Fruit fly (Drosophila melanogaster) whole organism, wandering third instar larva: ENCODE measurements around the gene CG14515.

Experiments
- Abd-B ChIP-seq: fragments of >200 bp; optimal IDR thresholded peaks from 2 replicates; lab custom pipeline; 2017; ENCODE audit warnings: missing biosample characterization, missing genetic modification characterization
- CG32264 ChIP-seq: fragments of 200-800 bp; sonication (Bioruptor generic); optimal IDR thresholded peaks from 2 replicates; lab custom pipeline; 2016; ENCODE audit warnings: missing biosample characterization, missing genetic modification characterization
- CG9705 ChIP-seq: fragments of 200-800 bp; sonication (Bioruptor generic); optimal IDR thresholded peaks from 2 replicates; lab custom pipeline; 2018; ENCODE audit warnings: missing biosample characterization, mild to moderate bottlenecking, missing genetic modification characterization
- CrebA ChIP-seq: fragments of 200-800 bp; sonication (Bioruptor generic); optimal IDR thresholded peaks from 2 replicates; lab custom pipeline; 2016; ENCODE audit warnings: missing biosample characterization, mild to moderate bottlenecking, missing genetic modification characterization, borderline replicate concordance
- Dfd ChIP-seq: fragments of >200 bp; optimal IDR thresholded peaks from 2 replicates; lab custom pipeline; 2017; ENCODE audit warnings: missing biosample characterization, missing genetic modification characterization
- Dif ChIP-seq: fragments of 200-275, 200-300 bp; sonication (Bioruptor generic); optimal IDR thresholded peaks from 2 replicates; lab custom pipeline; 2018; ENCODE audit warnings: missing biosample characterization, missing genetic modification characterization; ENCODE audit not compliant: partially characterized antibody
- GATAd ChIP-seq: sonication (Bioruptor generic); optimal IDR thresholded peaks from 2 replicates; lab custom pipeline; 2016; ENCODE audit warnings: missing biosample characterization, missing genetic modification characterization
- HLH106 ChIP-seq: fragments of 200-800 bp; optimal IDR thresholded peaks from 3 replicates; lab custom pipeline; 2019; ENCODE audit warnings: missing biosample characterization, mild to moderate bottlenecking, missing genetic modification characterization, moderate library complexity
- Hnf4 ChIP-seq: fragments of 200-800 bp; sonication (Bioruptor generic); optimal IDR thresholded peaks from 2 replicates; lab custom pipeline; 2016; ENCODE audit warnings: missing biosample characterization, mild to moderate bottlenecking, missing genetic modification characterization
- Hr78 ChIP-seq: fragments of >200 bp; optimal IDR thresholded peaks from 2 replicates; lab custom pipeline; 2017; ENCODE audit warnings: missing biosample characterization, missing genetic modification characterization
- Hr83 ChIP-seq: fragments of 200-300 bp; sonication (Bioruptor generic); optimal IDR thresholded peaks from 2 replicates; lab custom pipeline; 2016; ENCODE audit warnings: missing biosample characterization, mild to moderate bottlenecking, missing genetic modification characterization, moderate library complexity; ENCODE audit not compliant: poor library complexity, severe bottlenecking
- Jra ChIP-seq: sonication (Bioruptor generic); optimal IDR thresholded peaks from 2 replicates; lab custom pipeline; 2016; ENCODE audit warnings: missing biosample characterization, missing genetic modification characterization
- Mio ChIP-seq: sonication (Bioruptor generic); optimal IDR thresholded peaks from 2 replicates; lab custom pipeline; 2016; ENCODE audit warnings: missing biosample characterization, missing genetic modification characterization
- Myc ChIP-seq: fragments of >200 bp; optimal IDR thresholded peaks from 2 replicates; lab custom pipeline; 2017
- N ChIP-seq: fragments of >200 bp; optimal IDR thresholded peaks from 2 replicates; lab custom pipeline; 2018; ENCODE audit warnings: missing biosample characterization, missing external identifiers, missing genetic modification characterization
- OdsH ChIP-seq: fragments of 200-800 bp; sonication (Bioruptor generic); optimal IDR thresholded peaks from 2 replicates; lab custom pipeline; 2016; ENCODE audit warnings: missing biosample characterization, mild to moderate bottlenecking, missing genetic modification characterization
- Rel ChIP-seq, 2 experiments: fragments of 200-800 bp; sonication (Bioruptor generic) in 1 of 2; optimal IDR thresholded peaks; 2 replicates in 1 of 2; 3 replicates in 1 of 2; lab custom pipeline; 2016 to 2019; ENCODE audit warnings: mild to moderate bottlenecking in 2 of 2, missing biosample characterization in 2 of 2, missing genetic modification characterization in 2 of 2, moderate library complexity in 1 of 2
- Sp1 ChIP-seq: fragments of 200-800 bp; sonication (Bioruptor generic); optimal IDR thresholded peaks from 3 replicates; lab custom pipeline; 2019; ENCODE audit warnings: missing biosample characterization, mild to moderate bottlenecking, missing genetic modification characterization, moderate library complexity
- Vsx2 ChIP-seq: fragments of 200-300, 225-300 bp; sonication (Bioruptor generic); optimal IDR thresholded peaks from 2 replicates; lab custom pipeline; 2018; ENCODE audit warnings: missing biosample characterization, missing genetic modification characterization; ENCODE audit not compliant: partially characterized antibody
- br ChIP-seq: fragments of 200-800 bp; sonication (Bioruptor generic); optimal IDR thresholded peaks from 2 replicates; lab custom pipeline; 2016; ENCODE audit warnings: missing biosample characterization, missing genetic modification characterization
- brk ChIP-seq: fragments of 200-800 bp; sonication (Bioruptor generic); optimal IDR thresholded peaks from 2 replicates; lab custom pipeline; 2016; ENCODE audit warnings: missing biosample characterization, mild to moderate bottlenecking, missing genetic modification characterization
- dl ChIP-seq, 2 experiments: fragments of 175-275, 200-275 bp in 1 of 2; fragments of 200-275 bp in 1 of 2; sonication (Bioruptor generic); optimal IDR thresholded peaks; lab custom pipeline; 2018; ENCODE audit warnings: mild to moderate bottlenecking in 2 of 2, missing biosample characterization in 2 of 2, missing genetic modification characterization in 2 of 2, moderate library complexity in 2 of 2; ENCODE audit not compliant: partially characterized antibody in 2 of 2, insufficient read depth in 1 of 2
- dmrt93B ChIP-seq: fragments of 200-800 bp; sonication (Bioruptor generic); optimal IDR thresholded peaks from 2 replicates; lab custom pipeline; 2018; ENCODE audit warnings: missing biosample characterization, mild to moderate bottlenecking, missing genetic modification characterization
- dsf ChIP-seq: sonication (Bioruptor generic); optimal IDR thresholded peaks from 2 replicates; lab custom pipeline; 2016; ENCODE audit warnings: missing biosample characterization, missing genetic modification characterization, borderline replicate concordance
- ey ChIP-seq: fragments of 200-800 bp; sonication (Bioruptor generic); optimal IDR thresholded peaks from 2 replicates; lab custom pipeline; 2016; ENCODE audit warnings: missing biosample characterization, missing genetic modification characterization
- foxo ChIP-seq, 2 experiments: fragments of 200-800 bp; sonication (Bioruptor generic); optimal IDR thresholded peaks; 2 replicates in 1 of 2; 3 replicates in 1 of 2; lab custom pipeline; 2016 to 2017; ENCODE audit warnings: missing biosample characterization in 2 of 2, missing genetic modification characterization in 2 of 2
- fru ChIP-seq: fragments of 200-800 bp; sonication (Bioruptor generic); optimal IDR thresholded peaks from 3 replicates; lab custom pipeline; 2016; ENCODE audit warnings: missing biosample characterization, mild to moderate bottlenecking, missing genetic modification characterization
- h ChIP-seq: fragments of 200-800 bp; sonication (Bioruptor generic); optimal IDR thresholded peaks from 3 replicates; lab custom pipeline; 2016; ENCODE audit warnings: missing biosample characterization, mild to moderate bottlenecking, missing genetic modification characterization
- jim ChIP-seq: fragments of 175-275, 200-325 bp; sonication (Bioruptor generic); optimal IDR thresholded peaks from 2 replicates; lab custom pipeline; 2016; ENCODE audit warnings: missing biosample characterization, mild to moderate bottlenecking, missing genetic modification characterization
- lola ChIP-seq: fragments of >200 bp; optimal IDR thresholded peaks from 2 replicates; lab custom pipeline; 2017; ENCODE audit warnings: missing biosample characterization, missing genetic modification characterization
- pan ChIP-seq: fragments of >200 bp; optimal IDR thresholded peaks from 2 replicates; lab custom pipeline; 2017
- psq ChIP-seq: fragments of 200-800 bp; sonication (Bioruptor generic); optimal IDR thresholded peaks from 3 replicates; lab custom pipeline; 2017; ENCODE audit warnings: missing biosample characterization, mild to moderate bottlenecking, missing genetic modification characterization, moderate library complexity
- rgr ChIP-seq: fragments of 200-800 bp; sonication (Bioruptor generic); optimal IDR thresholded peaks from 3 replicates; lab custom pipeline; 2016; ENCODE audit warnings: missing biosample characterization, mild to moderate bottlenecking, missing genetic modification characterization
- sage ChIP-seq: fragments of 200-800 bp; sonication (Bioruptor generic); optimal IDR thresholded peaks from 2 replicates; lab custom pipeline; 2016; ENCODE audit warnings: missing biosample characterization, mild to moderate bottlenecking, missing genetic modification characterization
- sv ChIP-seq: fragments of 200-800 bp; sonication (Bioruptor generic); optimal IDR thresholded peaks from 3 replicates; lab custom pipeline; 2016; ENCODE audit warnings: missing biosample characterization, missing genetic modification characterization
- tai ChIP-seq: sonication (Bioruptor generic); optimal IDR thresholded peaks from 2 replicates; lab custom pipeline; 2016; ENCODE audit warnings: missing biosample characterization, missing genetic modification characterization
- usp ChIP-seq: fragments of >200 bp; optimal IDR thresholded peaks from 2 replicates; lab custom pipeline; 2017; ENCODE audit warnings: missing biosample characterization, missing genetic modification characterization
- woc ChIP-seq: sonication (Bioruptor generic); optimal IDR thresholded peaks from 2 replicates; lab custom pipeline; 2016; ENCODE audit warnings: missing biosample characterization, mild to moderate bottlenecking, missing genetic modification characterization

CG14515 gene

DNA sequence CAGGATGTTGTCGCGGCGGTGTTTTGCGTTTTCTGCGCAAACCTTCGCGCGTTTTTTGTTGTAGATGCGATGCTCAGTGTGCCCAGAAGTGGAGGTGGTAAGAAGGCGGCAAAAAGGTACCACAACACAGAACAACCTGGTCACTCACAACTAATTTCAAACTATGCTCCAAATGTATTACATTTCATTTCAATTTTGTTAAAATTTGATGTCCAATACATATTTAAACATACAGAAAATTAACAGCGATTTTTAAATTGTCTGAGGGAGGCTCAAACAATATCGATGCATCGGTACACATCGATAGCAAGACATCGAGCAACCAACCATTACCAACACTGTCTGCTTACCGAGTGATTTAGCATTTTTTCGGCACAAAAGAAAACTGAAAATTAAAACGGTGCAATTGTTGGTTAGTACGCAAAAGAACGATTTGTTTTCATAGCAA is 44.1 kb upstream of the CG14515 start, which contains the start of the genes Slbp and Rpn2:
TSS of gene Slbp (minus strand) at position 70 of the 448 bp plus-strand sequence.
TSS of gene Rpn2 (plus strand) at position 328 of the 448 bp plus-strand sequence.
- TF ChIP-seq GATAd = no peak
- no peak for TF ChIP-seq jim (GFP tag; lab: Kevin White, UChicago)
- TF ChIP-seq brk (GFP tag; lab: Kevin White, UChicago) = no peak
- TF ChIP-seq Rel (GFP tag; optimal IDR thresholded peaks at IDR 0.05; lab: Kevin White, UChicago) = no peak
- peak; percentile 62 for TF ChIP-seq Rel (tag; optimal IDR thresholded peaks at IDR 0.05; lab: Kevin White, UChicago)
- peak; percentile 61 for TF ChIP-seq psq (GFP tag; lab: Kevin White, UChicago)
- no peak for TF ChIP-seq lola (GFP tag; lab: Kevin White, UChicago)
- no peak for TF ChIP-seq Hnf4 (GFP tag; lab: Kevin White, UChicago)
- TF ChIP-seq Jra (GFP tag; lab: Kevin White, UChicago) = no peak
- no peak for TF ChIP-seq Vsx2 (GFP tag; lab: Kevin White, UChicago)
- no peak for TF ChIP-seq CrebA (GFP tag; lab: Kevin White, UChicago)
- no peak for TF ChIP-seq woc (GFP tag; lab: Kevin White, UChicago)
- TF ChIP-seq dl (GFP tag; optimal IDR thresholded peaks at IDR 0.05; lab: Kevin White, UChicago; ENCODE audit: insufficient read depth in 1 of 2, partially characterized antibody in 2 of 2) = no peak
- TF ChIP-seq sv = peak; percentile 5
- TF ChIP-seq N (GFP tag; lab: Kevin White, UChicago) = no peak
- peak; percentile 69 for TF ChIP-seq h (GFP tag; lab: Kevin White, UChicago)
- TF ChIP-seq pan (lab: Kevin White, UChicago) = no peak
- peak; percentile 56 for TF ChIP-seq Sp1
- peak; percentile 45 for TF ChIP-seq Myc (lab: Kevin White, UChicago)
- peak; percentile 46 for TF ChIP-seq CG9705 (GFP tag; lab: Kevin White, UChicago)
- TF ChIP-seq Dif (GFP tag; lab: Kevin White, UChicago) = no peak
- peak; percentile 38 for TF ChIP-seq br (GFP tag; lab: Kevin White, UChicago)
- TF ChIP-seq CG32264 (GFP tag; lab: Kevin White, UChicago) = no peak
- no peak for TF ChIP-seq Dfd
- TF ChIP-seq ey = peak; percentile 34
- peak; percentile 14 for TF ChIP-seq Mio (GFP tag; lab: Kevin White, UChicago)
- no peak for TF ChIP-seq Hr83 (GFP tag; lab: Kevin White, UChicago)
- no peak for TF ChIP-seq sage (GFP tag; lab: Kevin White, UChicago)
- TF ChIP-seq foxo (GFP tag; optimal IDR thresholded peaks at IDR 0.05; lab: Kevin White, UChicago) = peak in 1 of 2 experiments; percentile 67
- peak; percentile 59 for TF ChIP-seq OdsH (GFP tag; lab: Kevin White, UChicago)
- no peak for TF ChIP-seq dsf (GFP tag; lab: Kevin White, UChicago)
- TF ChIP-seq usp (GFP tag; lab: Kevin White, UChicago) = no peak
- no peak for TF ChIP-seq dmrt93B (GFP tag; lab: Kevin White, UChicago)
- no peak for TF ChIP-seq tai (GFP tag; lab: Kevin White, UChicago)
- TF ChIP-seq Abd-B (GFP tag; lab: Kevin White, UChicago) = no peak
- TF ChIP-seq rgr (GFP tag; lab: Kevin White, UChicago) = peak; percentile 69
- peak; percentile 50 for TF ChIP-seq fru (GFP tag; lab: Kevin White, UChicago)
- TF ChIP-seq Hr78 (GFP tag; lab: Kevin White, UChicago) = no peak
- peak; percentile 41 for TF ChIP-seq HLH106 (tag; lab: Kevin White, UChicago)
